Fruit fly (Drosophila melanogaster) whole organism, embryonic: Measurements from ENCODE around the gene Rab5.

Experiments
- CG11696 ChIP-seq: fragments of 200-800 bp; sonication (Bioruptor generic); IDR thresholded peaks from 2 replicates; pipeline ENCODE4 v1.3.6; 2022; ENCODE audit warnings: missing biosample characterization, missing genetic modification characterization
- CG12155 ChIP-seq: fragments of 200-800 bp; sonication (Bioruptor generic); optimal IDR thresholded peaks from 3 replicates; lab custom pipeline; 2016; ENCODE audit warnings: missing biosample characterization, missing genetic modification characterization
- CG12236 ChIP-seq: fragments of 200-800 bp; sonication (Bioruptor generic); optimal IDR thresholded peaks from 2 replicates; lab custom pipeline; 2016; ENCODE audit warnings: missing biosample characterization, missing genetic modification characterization
- CG13123 ChIP-seq: fragments of 200-800 bp; sonication (Bioruptor generic); optimal IDR thresholded peaks from 2 replicates; lab custom pipeline; 2016; ENCODE audit warnings: missing biosample characterization, missing genetic modification characterization
- CG13624 ChIP-seq: fragments of 200-800 bp; sonication (Bioruptor generic); optimal IDR thresholded peaks from 2 replicates; lab custom pipeline; 2016; ENCODE audit warnings: missing biosample characterization, missing genetic modification characterization
- CG15011 ChIP-seq: fragments of 200-800 bp; sonication (Bioruptor generic); optimal IDR thresholded peaks from 3 replicates; lab custom pipeline; 2018; ENCODE audit warnings: missing biosample characterization, mild to moderate bottlenecking, missing genetic modification characterization
- CG17612 ChIP-seq: fragments of 200-800 bp; sonication (Bioruptor generic); IDR thresholded peaks from 2 replicates; pipeline ENCODE4 v1.3.6; 2022; ENCODE audit warnings: missing biosample characterization, missing genetic modification characterization
- CG17912 ChIP-seq: fragments of 200-800 bp; sonication (Bioruptor generic); optimal IDR thresholded peaks from 2 replicates; lab custom pipeline; 2018; ENCODE audit warnings: missing biosample characterization, mild to moderate bottlenecking, missing genetic modification characterization
- CG31388 ChIP-seq: fragments of 200-800 bp; sonication (Bioruptor generic); optimal IDR thresholded peaks from 2 replicates; lab custom pipeline; 2016; ENCODE audit warnings: missing biosample characterization, missing genetic modification characterization
- CG32767 ChIP-seq: fragments of 200-800 bp; sonication (Bioruptor generic); IDR thresholded peaks from 2 replicates; pipeline ENCODE4 v1.3.6; 2022; ENCODE audit warnings: missing biosample characterization, missing genetic modification characterization
- CG43689 ChIP-seq: fragments of 200-800 bp; sonication (Bioruptor generic); IDR thresholded peaks from 2 replicates; pipeline ENCODE4 v1.3.6; 2022; ENCODE audit warnings: missing biosample characterization, missing genetic modification characterization
- CG6175 ChIP-seq: fragments of 200-800 bp; sonication (Bioruptor generic); IDR thresholded peaks from 3 replicates; pipeline ENCODE4 v1.3.6; 2022; ENCODE audit warnings: missing biosample characterization, missing genetic modification characterization
- CG6654 ChIP-seq: fragments of 200-800 bp; sonication (Bioruptor generic); optimal IDR thresholded peaks from 2 replicates; lab custom pipeline; 2017; ENCODE audit warnings: missing biosample characterization, mild to moderate bottlenecking, missing genetic modification characterization
- CG6791 ChIP-seq: fragments of 200-800 bp; sonication (Bioruptor generic); IDR thresholded peaks from 3 replicates; pipeline ENCODE4 v1.3.6; 2022; ENCODE audit warnings: missing biosample characterization, missing genetic modification characterization; ENCODE audit not compliant: partially characterized antibody
- CG8359 ChIP-seq: fragments of 200-800 bp; sonication (Bioruptor generic); optimal IDR thresholded peaks from 2 replicates; lab custom pipeline; 2017; ENCODE audit warnings: missing biosample characterization, mild to moderate bottlenecking, missing genetic modification characterization, borderline replicate concordance
- CG9817 ChIP-seq: fragments of 200-800 bp; sonication (Bioruptor generic); optimal IDR thresholded peaks from 2 replicates; lab custom pipeline; 2018; ENCODE audit warnings: missing biosample characterization, mild to moderate bottlenecking, missing genetic modification characterization, moderate library complexity
- ERR ChIP-seq: fragments of 200-800 bp; sonication (Bioruptor generic); optimal IDR thresholded peaks from 2 replicates; lab custom pipeline; 2016; ENCODE audit warnings: missing biosample characterization, missing genetic modification characterization
- Mad ChIP-seq: fragments of 200-800 bp; sonication (Bioruptor generic); optimal IDR thresholded peaks from 2 replicates; lab custom pipeline; 2016; ENCODE audit warnings: missing biosample characterization, missing genetic modification characterization
- Nf-YC ChIP-seq: fragments of 200-800 bp; optimal IDR thresholded peaks from 3 replicates; lab custom pipeline; 2019; ENCODE audit warnings: missing biosample characterization, mild to moderate bottlenecking, missing genetic modification characterization, moderate library complexity
- Opbp ChIP-seq: fragments of 200-800 bp; sonication (Bioruptor generic); IDR thresholded peaks from 3 replicates; pipeline ENCODE4 v1.3.6; 2022; ENCODE audit warnings: missing biosample characterization, missing genetic modification characterization; ENCODE audit not compliant: partially characterized antibody
- Side ChIP-seq: fragments of 200-800 bp; sonication (Bioruptor generic); optimal IDR thresholded peaks from 2 replicates; lab custom pipeline; 2016; ENCODE audit warnings: missing biosample characterization, missing genetic modification characterization
- Sox100B ChIP-seq: fragments of 200-800 bp; sonication (Bioruptor generic); optimal IDR thresholded peaks from 3 replicates; lab custom pipeline; 2018; ENCODE audit warnings: missing biosample characterization, mild to moderate bottlenecking, missing genetic modification characterization
- Stat92E ChIP-seq, 3 experiments: fragments of >200 bp in 2 of 3; fragments of 200-800 bp in 1 of 3; sonication (Bioruptor generic) in 1 of 3; optimal IDR thresholded peaks; 2 replicates each; lab custom pipeline; 2017 to 2019; ENCODE audit warnings: missing biosample characterization in 3 of 3, missing genetic modification characterization in 3 of 3, mild to moderate bottlenecking in 1 of 3, moderate library complexity in 1 of 3
- Trl ChIP-seq, 3 experiments: fragments of >200 bp in 2 of 3; fragments of 200-800 bp in 1 of 3; sonication (Bioruptor generic) in 1 of 3; optimal IDR thresholded peaks; 2 replicates in 1 of 3; 3 replicates in 2 of 3; lab custom pipeline; 2016 to 2017; ENCODE audit warnings: missing biosample characterization in 1 of 3, missing genetic modification characterization in 1 of 3
- YL-1 ChIP-seq: fragments of 200-800 bp; sonication (Bioruptor generic); optimal IDR thresholded peaks from 3 replicates; lab custom pipeline; 2017; ENCODE audit warnings: missing biosample characterization, mild to moderate bottlenecking, missing genetic modification characterization
- abd-A ChIP-seq: fragments of 200-800 bp; sonication (Bioruptor generic); optimal IDR thresholded peaks from 3 replicates; lab custom pipeline; 2019; ENCODE audit warnings: missing biosample characterization, mild to moderate bottlenecking, missing genetic modification characterization, moderate library complexity
- bab2 ChIP-seq: fragments of 200-800 bp; sonication (Bioruptor generic); optimal IDR thresholded peaks from 2 replicates; lab custom pipeline; 2016; ENCODE audit warnings: missing biosample characterization, missing genetic modification characterization
- chinmo ChIP-seq: fragments of 200-800 bp; sonication (Bioruptor generic); IDR thresholded peaks from 4 replicates; pipeline ENCODE4 v1.3.6; 2022; ENCODE audit warnings: missing biosample characterization, missing genetic modification characterization; ENCODE audit not compliant: partially characterized antibody
- chn ChIP-seq: fragments of 200-800 bp; sonication (Bioruptor generic); optimal IDR thresholded peaks from 2 replicates; lab custom pipeline; 2016; ENCODE audit warnings: missing biosample characterization, missing genetic modification characterization
- ci ChIP-seq: fragments of 200-800 bp; sonication (Bioruptor generic); IDR thresholded peaks from 3 replicates; pipeline ENCODE4 v1.3.6; 2022; ENCODE audit warnings: missing biosample characterization, missing genetic modification characterization
- dati ChIP-seq: fragments of 200-800 bp; sonication (Bioruptor generic); IDR thresholded peaks from 2 replicates; pipeline ENCODE4 v1.3.6; 2022; ENCODE audit warnings: missing biosample characterization, missing genetic modification characterization
- dmrt11E ChIP-seq: fragments of 200-800 bp; sonication (Bioruptor generic); optimal IDR thresholded peaks from 3 replicates; lab custom pipeline; 2018; ENCODE audit warnings: missing biosample characterization, mild to moderate bottlenecking, missing genetic modification characterization, moderate library complexity
- emc ChIP-seq: fragments of 200-800 bp; sonication (Bioruptor generic); optimal IDR thresholded peaks from 2 replicates; lab custom pipeline; 2016; ENCODE audit warnings: missing biosample characterization, missing genetic modification characterization
- exex ChIP-seq: fragments of 200-800 bp; sonication (Bioruptor generic); optimal IDR thresholded peaks from 4 replicates; lab custom pipeline; 2018; ENCODE audit warnings: missing biosample characterization, mild to moderate bottlenecking, missing genetic modification characterization, moderate library complexity
- grn ChIP-seq: fragments of 200-800 bp; sonication (Bioruptor generic); optimal IDR thresholded peaks from 3 replicates; lab custom pipeline; 2017; ENCODE audit warnings: missing biosample characterization, missing genetic modification characterization
- kni ChIP-seq: fragments of 200-800 bp; sonication (Bioruptor generic); optimal IDR thresholded peaks from 3 replicates; lab custom pipeline; 2017; ENCODE audit warnings: mild to moderate bottlenecking, missing biosample characterization, missing genetic modification reagents, missing genetic modification characterization
- knrl ChIP-seq: fragments of 200-800 bp; sonication (Bioruptor generic); IDR thresholded peaks from 3 replicates; pipeline ENCODE4 v1.3.6; 2022; ENCODE audit warnings: missing biosample characterization, missing genetic modification characterization; ENCODE audit not compliant: partially characterized antibody
- lab ChIP-seq: fragments of 200-800 bp; sonication (Bioruptor generic); optimal IDR thresholded peaks from 3 replicates; lab custom pipeline; 2017; ENCODE audit warnings: missing biosample characterization, missing genetic modification characterization, mild to moderate bottlenecking, moderate library complexity, missing genetic modification reagents
- maf-S ChIP-seq: fragments of 200-800 bp; sonication (Bioruptor generic); optimal IDR thresholded peaks from 2 replicates; lab custom pipeline; 2016; ENCODE audit warnings: missing biosample characterization, missing genetic modification characterization
- run ChIP-seq: fragments of 200-800 bp; sonication (Bioruptor generic); optimal IDR thresholded peaks from 3 replicates; lab custom pipeline; 2018; ENCODE audit warnings: missing biosample characterization, mild to moderate bottlenecking, missing genetic modification characterization
- sc ChIP-seq, 3 experiments: fragments of >200 bp in 2 of 3; fragments of 200-800 bp in 1 of 3; sonication (Bioruptor generic) in 1 of 3; optimal IDR thresholded peaks; 2 replicates in 2 of 3; 3 replicates in 1 of 3; lab custom pipeline; 2017; ENCODE audit warnings: mild to moderate bottlenecking in 1 of 3, missing biosample characterization in 1 of 3, missing genetic modification characterization in 1 of 3, missing genetic modification reagents in 1 of 3
- slp2 ChIP-seq: fragments of 200-800 bp; sonication (Bioruptor generic); optimal IDR thresholded peaks from 2 replicates; lab custom pipeline; 2016; ENCODE audit warnings: missing biosample characterization, missing genetic modification characterization
- sna ChIP-seq: fragments of 200-800 bp; sonication (Bioruptor generic); IDR thresholded peaks from 2 replicates; pipeline ENCODE4 v1.3.6; 2022; ENCODE audit warnings: missing biosample characterization, missing genetic modification characterization; ENCODE audit not compliant: partially characterized antibody
- tll ChIP-seq, 2 experiments: fragments of 200-800 bp in 1 of 2; fragments of >200 bp in 1 of 2; sonication (Bioruptor generic) in 1 of 2; optimal IDR thresholded peaks; 2 replicates each; lab custom pipeline; 2017 to 2019; ENCODE audit warnings: missing biosample characterization in 2 of 2, missing genetic modification characterization in 2 of 2, mild to moderate bottlenecking in 1 of 2, moderate library complexity in 1 of 2
- toy ChIP-seq: fragments of 200-800 bp; sonication (Bioruptor generic); IDR thresholded peaks from 2 replicates; pipeline ENCODE4 v1.3.6; 2022; ENCODE audit warnings: missing biosample characterization, missing genetic modification characterization
- usp ChIP-seq: fragments of >200 bp; optimal IDR thresholded peaks from 2 replicates; lab custom pipeline; 2017; ENCODE audit warnings: missing biosample characterization, missing genetic modification characterization
- wek ChIP-seq: fragments of 200-800 bp; sonication (Bioruptor generic); optimal IDR thresholded peaks from 3 replicates; lab custom pipeline; 2018; ENCODE audit warnings: missing biosample characterization, mild to moderate bottlenecking, missing genetic modification characterization, moderate library complexity
- zen ChIP-seq: fragments of 200-800 bp; sonication (Bioruptor generic); optimal IDR thresholded peaks from 3 replicates; lab custom pipeline; 2018; ENCODE audit warnings: missing biosample characterization, mild to moderate bottlenecking, missing genetic modification characterization, moderate library complexity

The Rab5 gene

DNA sequence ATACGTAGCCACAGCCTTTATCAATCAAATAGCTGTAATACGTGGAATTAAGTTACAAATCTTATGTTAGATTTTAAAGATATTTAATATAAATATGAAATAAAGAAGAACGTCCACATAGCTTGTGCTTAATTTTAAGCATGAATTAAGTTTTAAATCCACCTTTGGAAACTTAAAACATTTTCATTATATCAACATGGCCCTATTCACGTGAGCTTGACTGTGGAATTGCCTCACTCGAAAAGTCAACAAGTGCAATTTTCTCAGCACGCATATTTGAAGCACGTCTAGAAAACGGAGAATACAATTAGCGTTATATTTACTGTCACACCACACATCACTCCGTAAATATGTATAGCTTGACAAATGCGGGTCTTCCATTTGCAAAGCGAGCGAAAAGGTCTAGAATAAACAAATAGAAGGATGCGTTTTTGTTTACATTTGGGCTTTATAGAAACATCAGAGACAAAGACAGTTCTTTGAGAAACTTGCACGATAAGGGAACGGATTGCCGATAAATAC is 1.4 kb downstream of the Rab5 start (continued):
- TF ChIP-seq CG32767 (GFP tag; lab: Robert Waterston, UW), result peak; percentile 88
- TF ChIP-seq ci (GFP tag; lab: Robert Waterston, UW), result peak; percentile 90
- no peak for TF ChIP-seq Trl (optimal IDR thresholded peaks at IDR 0.05; lab: Kevin White, UChicago)
- TF ChIP-seq Trl (GFP tag; optimal IDR thresholded peaks at IDR 0.05; lab: Kevin White, UChicago), result peak; percentile 17
- peak; percentile 37 for TF ChIP-seq chn (GFP tag; lab: Kevin White, UChicago)
- peak; percentile 43 for TF ChIP-seq wek
- no peak for TF ChIP-seq chinmo
- TF ChIP-seq run (tag; lab: Kevin White, UChicago), result peak; percentile 91
- peak; percentile 57; the same call in 1 of the 3 replicates for TF ChIP-seq CG6175
- TF ChIP-seq ERR (GFP tag; lab: Kevin White, UChicago), result no peak
- TF ChIP-seq sna (GFP tag; lab: Robert Waterston, UW), result no peak
- no peak for TF ChIP-seq CG17612
- peak in 1 of 3 experiments; percentile 17 for TF ChIP-seq Stat92E (GFP tag; optimal IDR thresholded peaks at IDR 0.05; lab: Kevin White, UChicago)
- TF ChIP-seq CG6654, result peak; percentile 58
- TF ChIP-seq exex (tag; lab: Kevin White, UChicago), result peak; percentile 63
- peak; percentile 44 for TF ChIP-seq grn (GFP tag; lab: Kevin White, UChicago)
- peak; percentile 64 for TF ChIP-seq bab2
- peak; percentile 28 for TF ChIP-seq Mad
- TF ChIP-seq dati (GFP tag; lab: Robert Waterston, UW), result peak; percentile 53; the same call in 1 of the 2 replicates
- peak; percentile 72 for TF ChIP-seq CG8359 (GFP tag; lab: Kevin White, UChicago)
- TF ChIP-seq YL-1 (GFP tag; lab: Kevin White, UChicago), result no peak
- TF ChIP-seq sc (optimal IDR thresholded peaks at IDR 0.05; lab: Kevin White, UChicago), result no peak
- peak; percentile 79 for TF ChIP-seq sc (GFP tag; optimal IDR thresholded peaks at IDR 0.05; lab: Kevin White, UChicago)
- peak; percentile 73 for TF ChIP-seq CG12155
- TF ChIP-seq maf-S (GFP tag; lab: Kevin White, UChicago), result peak; percentile 69
- peak; percentile 84 for TF ChIP-seq CG15011 (GFP tag; lab: Kevin White, UChicago)
- TF ChIP-seq toy, result peak; percentile 69; the same call in 1 of the 2 replicates
- TF ChIP-seq Nf-YC (tag; lab: Kevin White, UChicago), result peak; percentile 75
- peak; percentile 45 for TF ChIP-seq CG13624 (GFP tag; lab: Kevin White, UChicago)
- peak; percentile 89 for TF ChIP-seq dmrt11E (tag; lab: Kevin White, UChicago)
- TF ChIP-seq emc (GFP tag; lab: Kevin White, UChicago), result no peak
- TF ChIP-seq Opbp (GFP tag; lab: Robert Waterston, UW), result no peak
- no peak for TF ChIP-seq CG12236 (GFP tag; lab: Kevin White, UChicago)
- TF ChIP-seq CG9817 (tag; lab: Kevin White, UChicago), result peak; percentile 85
- no peak for TF ChIP-seq CG43689 (GFP tag; lab: Robert Waterston, UW)
- peak; percentile 26 for TF ChIP-seq CG31388 (GFP tag; lab: Kevin White, UChicago)
- peak in 1 of 2 experiments; percentile 44 for TF ChIP-seq tll (GFP tag; optimal IDR thresholded peaks at IDR 0.05; lab: Kevin White, UChicago)
- TF ChIP-seq slp2 (GFP tag; lab: Kevin White, UChicago), result peak; percentile 40
- peak; percentile 94 for TF ChIP-seq lab
- TF ChIP-seq knrl (GFP tag; lab: Robert Waterston, UW), result no peak
- peak; percentile 29 for TF ChIP-seq CG17912 (GFP tag; lab: Kevin White, UChicago)
- TF ChIP-seq Side (GFP tag; lab: Kevin White, UChicago), result no peak
- peak; percentile 47 for TF ChIP-seq CG13123 (GFP tag; lab: Kevin White, UChicago)
- TF ChIP-seq usp, result no peak
- TF ChIP-seq abd-A, result no peak
- peak; percentile 85 for TF ChIP-seq zen (tag; lab: Kevin White, UChicago)
- peak; percentile 90 for TF ChIP-seq Sox100B (GFP tag; lab: Kevin White, UChicago)
- peak; percentile 41 for TF ChIP-seq kni (GFP tag; lab: Kevin White, UChicago)
- no peak for TF ChIP-seq CG6791 (GFP tag; lab: Robert Waterston, UW)
- TF ChIP-seq CG11696 (GFP tag; lab: Robert Waterston, UW), result peak; percentile 99
